Fruit fly (Drosophila melanogaster): ENCODE results near the gene CG4408.

Gene CG4408

DNA sequence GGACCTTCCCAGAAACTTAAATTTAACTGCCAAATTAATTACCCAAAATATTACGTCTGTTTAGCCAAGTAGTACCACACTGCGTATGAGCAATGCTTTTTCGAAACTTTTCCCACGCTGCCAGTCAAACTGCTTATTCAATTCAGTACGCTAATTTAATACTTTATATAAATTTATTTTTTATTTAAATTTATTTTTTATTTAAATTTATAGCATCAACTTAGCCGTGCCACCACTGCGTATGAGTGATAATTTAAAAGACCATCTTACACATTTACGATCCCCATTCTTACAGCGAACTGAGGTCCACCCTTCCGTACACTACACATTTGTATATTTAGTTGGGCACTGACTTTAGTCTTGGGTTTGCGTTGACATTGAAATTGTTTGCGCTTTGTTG is 27.8 kb downstream of the CG4408 start (continued):
- TF ChIP-seq wek (GFP tag; optimal IDR thresholded peaks at IDR 0.05) (no peak), lab (GFP tag; optimal IDR thresholded peaks at IDR 0.05) (peak; percentile 94), CG9817 (tag; optimal IDR thresholded peaks at IDR 0.05) (peak; percentile 83), jumu (GFP tag; optimal IDR thresholded peaks at IDR 0.05) (no peak), CG15011 (GFP tag; optimal IDR thresholded peaks at IDR 0.05) (peak; percentile 61), CG2875 (GFP tag; optimal IDR thresholded peaks at IDR 0.05) (peak; percentile 27), CG32772 (GFP tag; IDR thresholded peaks at IDR 0.05) (peak; percentile 53), Hand (GFP tag; optimal IDR thresholded peaks at IDR 0.05) (peak; percentile 86), Drgx (GFP tag; IDR thresholded peaks at IDR 0.05) (peak; percentile 51), ssp (GFP tag; IDR thresholded peaks at IDR 0.05) (no peak), CG17568 (GFP tag; optimal IDR thresholded peaks at IDR 0.05) (peak; percentile 18), Stat92E (GFP tag; optimal IDR thresholded peaks at IDR 0.05) (no peak), CG11723 (GFP tag; optimal IDR thresholded peaks at IDR 0.05) (peak; percentile 60), CG30403 (GFP tag; optimal IDR thresholded peaks at IDR 0.05) (peak; percentile 59), CG9215 (GFP tag; IDR thresholded peaks at IDR 0.05) (peak; percentile 71), Xrp1 (GFP tag; IDR thresholded peaks at IDR 0.05) (peak; percentile 61; the same call in 1 of the 2 replicates), Dek (tag; optimal IDR thresholded peaks at IDR 0.05) (peak; percentile 79), CG34376 (GFP tag; optimal IDR thresholded peaks at IDR 0.05) (peak; percentile 66), gem (tag; optimal IDR thresholded peaks at IDR 0.05) (peak; percentile 88), CG6175 (GFP tag; IDR thresholded peaks at IDR 0.05) (no peak; the same call in 2 of the 3 replicates), zen (tag; optimal IDR thresholded peaks at IDR 0.05) (peak; percentile 14), Rx (GFP tag; IDR thresholded peaks at IDR 0.05) (0 out of 2 replicates have a peak, but pooled peaks have one; percentile 33), B-H2 (GFP tag; optimal IDR thresholded peaks at IDR 0.05) (peak; percentile 80), CG15514 (GFP tag; optimal IDR thresholded peaks at IDR 0.05) (peak; percentile 73), Sox100B (GFP tag; optimal IDR thresholded peaks at IDR 0.05) (peak; percentile 79), HLHmδ (GFP tag; optimal IDR thresholded peaks at IDR 0.05) (no peak), CG18262 (tag; optimal IDR thresholded peaks at IDR 0.05) (peak; percentile 50), slou (GFP tag; optimal IDR thresholded peaks at IDR 0.05) (peak; percentile 11), CG12104 (GFP tag; optimal IDR thresholded peaks at IDR 0.05) (peak; percentile 58), ranshi (GFP tag; IDR thresholded peaks at IDR 0.05) (peak; percentile 53; the same call in 1 of the 2 replicates), dimm (GFP tag; IDR thresholded peaks at IDR 0.05) (no peak), ewg (GFP tag; optimal IDR thresholded peaks at IDR 0.05) (peak; percentile 20), klu (GFP tag; IDR thresholded peaks at IDR 0.05) (peak; percentile 62; the same call in 1 of the 2 replicates), twi (tag; optimal IDR thresholded peaks at IDR 0.05) (peak; percentile 50), CG17912 (GFP tag; optimal IDR thresholded peaks at IDR 0.05) (no peak), CG3065 (GFP tag; optimal IDR thresholded peaks at IDR 0.05) (no peak), Dbx (GFP tag; IDR thresholded peaks at IDR 0.05) (peak; percentile 84), CG34422 (GFP tag; IDR thresholded peaks at IDR 0.05) (peak; percentile 62; the same call in 2 of the 3 replicates), sd (tag; optimal IDR thresholded peaks at IDR 0.05) (peak; percentile 69), insv (GFP tag; optimal IDR thresholded peaks at IDR 0.05) (peak in 1 of 2 experiments; percentile 46), CG18764 (GFP tag; optimal IDR thresholded peaks at IDR 0.05) (peak; percentile 54), ac (GFP tag; optimal IDR thresholded peaks at IDR 0.05) (peak; percentile 12), CG2120 (GFP tag; optimal IDR thresholded peaks at IDR 0.05) (peak; percentile 75), CG4424 (GFP tag; optimal IDR thresholded peaks at IDR 0.05) (peak; percentile 71), CG13287 (GFP tag; IDR thresholded peaks at IDR 0.05; ENCODE audit: partially characterized antibody) (no peak), E2f1 (GFP tag; IDR thresholded peaks at IDR 0.05) (peak; percentile 48; the same call in 1 of the 2 replicates), CG12155 (GFP tag; optimal IDR thresholded peaks at IDR 0.05) (peak; percentile 55), Med (GFP tag) (peak; percentile 91), Taf1 (GFP tag; IDR thresholded peaks at IDR 0.05) (peak; percentile 60; the same call in 1 of the 2 replicates), MBD-R2 (GFP tag; IDR thresholded peaks at IDR 0.05) (peak; percentile 45; the same call in 1 of the 2 replicates)

Data from whole organism, embryonic.